Worm (Caenorhabditis elegans) whole organism, L1 larva: ENCODE results near the gene coh-3.

ENCODE experiments used
- C04F5.9 ChIP-seq: sonication (generic microtip); optimal IDR thresholded peaks from 2 replicates; lab custom pipeline; 2016; ENCODE audit warnings: missing genetic modification characterization, missing compliant biosample characterization
- C16A3.4 ChIP-seq: fragments of 150-350 bp; optimal IDR thresholded peaks from 2 replicates; lab custom pipeline; 2014; ENCODE audit warnings: missing biosample characterization, missing genetic modification characterization
- C34B4.2 ChIP-seq: sonication (generic microtip); optimal IDR thresholded peaks from 2 replicates; lab custom pipeline; 2017; ENCODE audit warnings: mild to moderate bottlenecking, missing genetic modification characterization, missing compliant biosample characterization
- Y116A8C.19 ChIP-seq: sonication (generic microtip); optimal IDR thresholded peaks from 2 replicates; lab custom pipeline; 2016; ENCODE audit warnings: missing compliant biosample characterization, missing genetic modification characterization, borderline replicate concordance
- aha-1 ChIP-seq: fragments of 150-350 bp; optimal IDR thresholded peaks from 2 replicates; lab custom pipeline; 2014; ENCODE audit warnings: missing biosample characterization, missing genetic modification characterization
- ceh-63 ChIP-seq: fragments of 200-800 bp; sonication (Bioruptor generic); optimal IDR thresholded peaks from 2 replicates; lab custom pipeline; 2018; ENCODE audit warnings: mild to moderate bottlenecking, missing genetic modification characterization, missing compliant biosample characterization
- ceh-82 ChIP-seq, 3 experiments: fragments of 150-350 bp in 1 of 3; sonication (generic microtip) in 2 of 3; optimal IDR thresholded peaks; 2 replicates each; lab custom pipeline; 2014 to 2017; ENCODE audit warnings: missing biosample characterization in 3 of 3, missing genetic modification characterization in 3 of 3
- ces-1 ChIP-seq: fragments of 150-350 bp; optimal IDR thresholded peaks from 2 replicates; lab custom pipeline; 2014; ENCODE audit warnings: missing biosample characterization, missing genetic modification reagents, missing genetic modification characterization
- dpl-1 ChIP-seq, 3 experiments: fragments of 150-350 bp in 2 of 3; sonication (generic microtip) in 1 of 3; optimal IDR thresholded peaks; 2 replicates each; lab custom pipeline; 2014 to 2017; ENCODE audit warnings: missing biosample characterization in 3 of 3, missing genetic modification characterization in 3 of 3, missing genetic modification reagents in 3 of 3
- efl-1 ChIP-seq, 4 experiments: fragments of 150-350 bp; optimal IDR thresholded peaks in 3 of 4; peaks in 1 of 4; 1 replicate in 1 of 4; 2 replicates in 3 of 4; lab custom pipeline; 2014; ENCODE audit warnings: missing biosample characterization in 2 of 4, missing genetic modification characterization in 2 of 4, missing genetic modification reagents in 2 of 4
- efl-3 ChIP-seq: fragments of 200-800 bp; sonication (Bioruptor generic); optimal IDR thresholded peaks from 2 replicates; lab custom pipeline; 2018; ENCODE audit warnings: mild to moderate bottlenecking, missing genetic modification characterization, missing compliant biosample characterization
- fkh-10 ChIP-seq: sonication (generic microtip); optimal IDR thresholded peaks from 2 replicates; lab custom pipeline; 2017; ENCODE audit warnings: missing biosample characterization, missing genetic modification reagents, missing genetic modification characterization
- fos-1 ChIP-seq: fragments of 150-350 bp; optimal IDR thresholded peaks from 2 replicates; lab custom pipeline; 2014; ENCODE audit warnings: missing biosample characterization, missing genetic modification characterization
- hlh-4 ChIP-seq: sonication (generic microtip); optimal IDR thresholded peaks from 2 replicates; lab custom pipeline; 2016; ENCODE audit warnings: mild to moderate bottlenecking, missing genetic modification characterization, missing compliant biosample characterization
- hpl-2 ChIP-seq: fragments of 150-350 bp; optimal IDR thresholded peaks from 2 replicates; lab custom pipeline; 2014; ENCODE audit warnings: missing biosample characterization, missing genetic modification reagents, missing genetic modification characterization
- isw-1 ChIP-seq: fragments of 200-800 bp; sonication (Bioruptor generic); IDR thresholded peaks from 2 replicates; pipeline ENCODE4 v1.3.6; 2022; ENCODE audit warnings: missing genetic modification characterization, missing compliant biosample characterization
- jun-1 ChIP-seq: fragments of 150-350 bp; optimal IDR thresholded peaks from 2 replicates; lab custom pipeline; 2014; ENCODE audit warnings: missing biosample characterization, missing genetic modification reagents, missing genetic modification characterization
- lin-14 ChIP-seq: fragments of 200-800 bp; sonication (Bioruptor generic); optimal IDR thresholded peaks from 2 replicates; lab custom pipeline; 2018; ENCODE audit warnings: mild to moderate bottlenecking, missing genetic modification characterization, moderate library complexity, missing compliant biosample characterization
- lin-35 ChIP-seq, 2 experiments: fragments of 150-350 bp; optimal IDR thresholded peaks; 2 replicates each; lab custom pipeline; 2014; ENCODE audit warnings: missing biosample characterization in 2 of 2, missing genetic modification characterization in 2 of 2, missing genetic modification reagents in 2 of 2
- lir-3 ChIP-seq: sonication (generic microtip); optimal IDR thresholded peaks from 2 replicates; lab custom pipeline; 2016; ENCODE audit warnings: mild to moderate bottlenecking, missing genetic modification characterization, moderate library complexity, missing compliant biosample characterization; ENCODE audit not compliant: poor library complexity
- lsy-2 ChIP-seq, 2 experiments: fragments of 150-350 bp; optimal IDR thresholded peaks; 2 replicates each; lab custom pipeline; 2014; ENCODE audit warnings: missing biosample characterization in 2 of 2, missing genetic modification characterization in 2 of 2
- mab-9 ChIP-seq: fragments of 200-800 bp; sonication (Bioruptor generic); IDR thresholded peaks from 2 replicates; pipeline ENCODE4 v1.3.6; 2022; ENCODE audit warnings: missing genetic modification reagents, missing genetic modification characterization, missing compliant biosample characterization
- mdl-1 ChIP-seq, 2 experiments: fragments of 150-350 bp; optimal IDR thresholded peaks; 2 replicates each; lab custom pipeline; 2014 to 2017; ENCODE audit warnings: missing biosample characterization in 2 of 2, missing genetic modification characterization in 2 of 2, inconsistent platforms in 1 of 2
- nhr-11 ChIP-seq: fragments of 150-350 bp; optimal IDR thresholded peaks from 2 replicates; lab custom pipeline; 2014; ENCODE audit warnings: missing biosample characterization, missing genetic modification characterization
- nhr-20 ChIP-seq: sonication (generic microtip); optimal IDR thresholded peaks from 2 replicates; lab custom pipeline; 2016; ENCODE audit warnings: mild to moderate bottlenecking, missing genetic modification characterization, missing compliant biosample characterization
- nhr-237 ChIP-seq: fragments of 150-350 bp; optimal IDR thresholded peaks from 2 replicates; lab custom pipeline; 2014; ENCODE audit warnings: missing biosample characterization, missing genetic modification characterization
- nhr-47 ChIP-seq: sonication (generic microtip); optimal IDR thresholded peaks from 2 replicates; lab custom pipeline; 2016; ENCODE audit warnings: mild to moderate bottlenecking, missing genetic modification characterization, moderate library complexity, missing compliant biosample characterization
- nhr-84 ChIP-seq: sonication (generic microtip); optimal IDR thresholded peaks from 2 replicates; lab custom pipeline; 2017; ENCODE audit warnings: missing biosample characterization, missing genetic modification characterization
- rnt-1 ChIP-seq: sonication (generic microtip); optimal IDR thresholded peaks from 2 replicates; lab custom pipeline; 2016; ENCODE audit warnings: mild to moderate bottlenecking, missing genetic modification characterization, moderate library complexity, missing compliant biosample characterization
- skn-1 ChIP-seq: fragments of 150-350 bp; optimal IDR thresholded peaks from 2 replicates; lab custom pipeline; 2014; ENCODE audit warnings: missing biosample characterization, missing genetic modification characterization
- snu-23 ChIP-seq: sonication (generic microtip); optimal IDR thresholded peaks from 2 replicates; lab custom pipeline; 2016; ENCODE audit warnings: missing genetic modification characterization, missing compliant biosample characterization
- sox-4 ChIP-seq: sonication (generic microtip); optimal IDR thresholded peaks from 2 replicates; lab custom pipeline; 2016; ENCODE audit warnings: missing genetic modification characterization, missing compliant biosample characterization
- sptf-1 ChIP-seq: fragments of 150-350 bp; optimal IDR thresholded peaks from 2 replicates; lab custom pipeline; 2014; ENCODE audit warnings: missing biosample characterization, missing genetic modification characterization
- tlp-1 ChIP-seq: fragments of 150-350 bp; optimal IDR thresholded peaks from 2 replicates; lab custom pipeline; 2014; ENCODE audit warnings: missing biosample characterization, missing genetic modification characterization
- unc-130 ChIP-seq: fragments of 150-350 bp; optimal IDR thresholded peaks from 2 replicates; lab custom pipeline; 2017; ENCODE audit warnings: missing biosample characterization, missing genetic modification characterization, inconsistent platforms
- unc-62 ChIP-seq: fragments of 150-350 bp; optimal IDR thresholded peaks from 2 replicates; lab custom pipeline; 2014; ENCODE audit warnings: missing biosample characterization, missing genetic modification reagents, missing genetic modification characterization
- unc-86 ChIP-seq: sonication (generic microtip); optimal IDR thresholded peaks from 2 replicates; lab custom pipeline; 2016; ENCODE audit warnings: missing genetic modification characterization, missing compliant biosample characterization
- xbp-1 ChIP-seq: sonication (generic microtip); optimal IDR thresholded peaks from 2 replicates; lab custom pipeline; 2016; ENCODE audit warnings: missing genetic modification characterization, missing compliant biosample characterization
- zag-1 ChIP-seq: fragments of 150-350 bp; optimal IDR thresholded peaks from 2 replicates; lab custom pipeline; 2014; ENCODE audit warnings: missing biosample characterization, missing genetic modification characterization
- zip-4 ChIP-seq: fragments of 200-800 bp; sonication (Bioruptor generic); optimal IDR thresholded peaks from 2 replicates; lab custom pipeline; 2018; ENCODE audit warnings: mild to moderate bottlenecking, missing genetic modification characterization, moderate library complexity, missing compliant biosample characterization

Gene coh-3

DNA sequence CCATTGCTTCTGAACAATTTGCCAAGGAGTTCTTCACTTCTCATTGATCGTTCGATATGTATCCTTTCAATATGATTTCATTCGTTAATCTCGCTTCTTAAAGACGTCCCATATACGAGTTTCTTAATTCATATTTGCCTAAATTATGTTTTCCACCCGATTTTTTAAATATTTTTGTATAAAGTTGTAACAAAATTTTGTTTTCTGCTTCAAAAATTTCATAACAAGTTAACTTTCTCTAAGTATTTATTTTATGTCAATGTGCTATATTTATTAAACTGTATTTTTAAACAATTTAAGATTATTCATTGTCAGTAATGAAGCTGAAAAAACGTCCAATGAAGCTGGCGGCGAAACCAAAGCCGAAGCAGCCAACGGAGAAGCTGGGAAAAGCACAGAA is 7.8 kb upstream of the coh-3 start, which contains the start of gene F23B12.7:
Gene F23B12.7 (plus strand): TSS at position 301 of the 400 bp plus-strand sequence.
- TF ChIP-seq lir-3 (tag; lab: Kevin White, UChicago) (no peak), lin-14 (GFP tag; lab: Kevin White, UChicago) (no peak), ceh-63 (no peak), unc-86 (tag; lab: Kevin White, UChicago) (no peak)

DNA sequence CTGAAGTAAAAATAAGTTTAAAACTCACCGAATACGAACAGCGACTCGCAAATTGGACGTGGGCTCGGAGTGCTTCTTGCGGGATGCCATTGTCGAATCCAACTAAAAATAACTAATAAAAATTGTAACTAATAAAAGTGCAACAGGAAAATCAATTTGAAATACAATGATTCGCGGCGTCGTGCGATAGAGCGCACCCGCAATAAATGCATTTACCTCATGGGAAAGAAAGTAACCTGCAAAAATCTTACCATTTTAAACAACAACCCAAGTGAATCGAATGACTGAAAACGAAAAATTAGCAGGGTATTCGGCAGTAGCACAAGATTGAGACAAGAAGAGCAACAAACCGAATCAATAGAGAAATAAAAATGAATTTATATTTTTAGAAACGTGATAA is 596 bp upstream of the coh-3 start, which contains the start of gene bmk-1:
Gene bmk-1 (minus strand): TSS at position 359 of the 400 bp plus-strand sequence.
- TF ChIP-seq ceh-63, result no peak
- no peak for TF ChIP-seq nhr-237 (tag; lab: Kevin White, UChicago)
- peak; percentile 23 for TF ChIP-seq C16A3.4
- TF ChIP-seq ceh-82 (tag; optimal IDR thresholded peaks at IDR 0.05; lab: Kevin White, UChicago), result no peak
- no peak for TF ChIP-seq sox-4 (tag; lab: Kevin White, UChicago)
- no peak for TF ChIP-seq nhr-47 (tag; lab: Kevin White, UChicago)
- no peak for TF ChIP-seq rnt-1
- TF ChIP-seq C04F5.9, result no peak
- no peak for TF ChIP-seq isw-1
- no peak for TF ChIP-seq nhr-84 (tag; lab: Kevin White, UChicago)
- TF ChIP-seq zip-4, result no peak
- peak; percentile 71 to 92 for TF ChIP-seq lin-35 (GFP tag; optimal IDR thresholded peaks at IDR 0.05; lab: Kevin White, UChicago)
- peak; percentile 4 for TF ChIP-seq snu-23 (GFP tag; lab: Kevin White, UChicago)
- no peak for TF ChIP-seq zag-1 (tag; lab: Kevin White, UChicago)
- no peak for TF ChIP-seq nhr-11
- TF ChIP-seq hlh-4 (tag; lab: Kevin White, UChicago), result no peak
- no peak for TF ChIP-seq mab-9 (GFP tag; lab: Robert Waterston, UW)
- peak in 1 of 2 experiments; percentile 49 for TF ChIP-seq lsy-2 (tag; optimal IDR thresholded peaks at IDR 0.05; lab: Kevin White, UChicago)
- TF ChIP-seq C34B4.2, result no peak
- TF ChIP-seq efl-1 (optimal IDR thresholded peaks at IDR 0.05; lab: Kevin White, UChicago), result peak; percentile 82 to 94
- TF ChIP-seq efl-1 (GFP tag; optimal IDR thresholded peaks at IDR 0.05 in 1 of 2; lab: Kevin White, UChicago), result peak; percentile 84 to 99
- no peak for TF ChIP-seq aha-1 (tag; lab: Kevin White, UChicago)
- TF ChIP-seq unc-62 (GFP tag; lab: Kevin White, UChicago), result no peak
- no peak for TF ChIP-seq xbp-1 (tag; lab: Kevin White, UChicago)
- no peak for TF ChIP-seq mdl-1 (tag; optimal IDR thresholded peaks at IDR 0.05; lab: Kevin White, UChicago)
- no peak for TF ChIP-seq sptf-1 (tag; lab: Kevin White, UChicago)
- TF ChIP-seq unc-130 (tag; lab: Kevin White, UChicago), result peak; percentile 16
- TF ChIP-seq dpl-1 (GFP tag; optimal IDR thresholded peaks at IDR 0.05; lab: Kevin White, UChicago), result peak; percentile 75 to 87 (median 82)
- peak; percentile 13 for TF ChIP-seq nhr-20 (tag; lab: Kevin White, UChicago)
- no peak for TF ChIP-seq jun-1 (tag; lab: Kevin White, UChicago)
- no peak for TF ChIP-seq fos-1 (tag; lab: Kevin White, UChicago)
- no peak for TF ChIP-seq efl-3 (GFP tag; lab: Kevin White, UChicago)
- no peak for TF ChIP-seq tlp-1 (tag; lab: Kevin White, UChicago)
- no peak for TF ChIP-seq Y116A8C.19 (tag; lab: Kevin White, UChicago)
- TF ChIP-seq ces-1, result no peak
- no peak for TF ChIP-seq hpl-2 (GFP tag; lab: Kevin White, UChicago)
- no peak for TF ChIP-seq fkh-10 (GFP tag; lab: Kevin White, UChicago)

DNA sequence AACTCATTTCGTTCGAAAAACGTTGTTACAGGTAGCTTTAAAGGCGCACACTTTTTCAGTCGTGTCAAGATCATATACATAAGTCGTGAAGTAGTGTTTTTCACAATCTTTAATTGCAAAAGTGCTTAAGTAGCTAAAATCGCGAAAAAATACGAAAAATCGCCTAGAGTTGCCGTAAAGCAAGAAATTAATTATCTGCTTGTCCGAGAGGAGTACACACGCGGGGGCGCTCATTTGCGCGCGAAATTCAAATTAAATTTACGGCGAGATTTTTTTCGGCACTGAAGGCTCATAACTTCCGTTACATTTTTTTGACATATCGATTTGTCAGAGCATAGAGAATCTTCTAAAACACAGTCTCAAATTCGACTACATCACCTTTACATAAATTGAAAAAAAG is 2.9 kb downstream of the coh-3 start:
- TF ChIP-seq dpl-1 (GFP tag; optimal IDR thresholded peaks at IDR 0.05; lab: Kevin White, UChicago) (peak in 1 of 3 experiments; percentile 7), efl-1 (optimal IDR thresholded peaks at IDR 0.05; lab: Kevin White, UChicago) (peak in 1 of 2 experiments; percentile 6), efl-1 (GFP tag; optimal IDR thresholded peaks at IDR 0.05 in 1 of 2; lab: Kevin White, UChicago) (peak; percentile 15 to 86), C16A3.4 (no peak), unc-62 (GFP tag; lab: Kevin White, UChicago) (no peak), skn-1 (tag; lab: Kevin White, UChicago) (no peak), mdl-1 (tag; optimal IDR thresholded peaks at IDR 0.05; lab: Kevin White, UChicago) (no peak)
